Worm (Caenorhabditis elegans): ENCODE measurements around the gene C04F5.2.
A peak's percentile ranks its signal among the peaks of the same experiment; 100 is the strongest.

Gene C04F5.2

ce11 chrV:5132441-5132840 is 35.5 kb upstream of the C04F5.2 start, which contains the start of gene F14F9.4:
TSS of gene F14F9.4 (plus strand) at chrV:5132741.
- TF ChIP-seq elt-2 (tag; optimal IDR thresholded peaks at IDR 0.05) (no peak), nhr-25 (tag; optimal IDR thresholded peaks at IDR 0.05) (no peak), lsy-12 (tag; optimal IDR thresholded peaks at IDR 0.05) (no peak), nhr-67 (tag; optimal IDR thresholded peaks at IDR 0.05) (no peak), sea-2 (GFP tag; optimal IDR thresholded peaks at IDR 0.05) (no peak), nhr-28 (tag; optimal IDR thresholded peaks at IDR 0.05) (no peak), ZK546.5 (tag; optimal IDR thresholded peaks at IDR 0.05) (no peak), nhr-237 (tag; optimal IDR thresholded peaks at IDR 0.05) (no peak)

- no peak for TF ChIP-seq eor-1 (tag; optimal IDR thresholded peaks at IDR 0.05)
- TF ChIP-seq pha-4 (tag; optimal IDR thresholded peaks at IDR 0.05): peak; percentile 58
- peak; percentile 1 for TF ChIP-seq fkh-10 (GFP tag; optimal IDR thresholded peaks at IDR 0.05)
- TF ChIP-seq skn-1 (tag; optimal IDR thresholded peaks at IDR 0.05): peak; percentile 12
- peak; percentile 29 for TF ChIP-seq pqm-1 (tag; optimal IDR thresholded peaks at IDR 0.05)
- TF ChIP-seq hmg-11 (tag; optimal IDR thresholded peaks at IDR 0.05): peak; percentile 26
Measured at ce11 chrV:5131380-5131779, 34.4 kb upstream of the C04F5.2 start.

DNA sequence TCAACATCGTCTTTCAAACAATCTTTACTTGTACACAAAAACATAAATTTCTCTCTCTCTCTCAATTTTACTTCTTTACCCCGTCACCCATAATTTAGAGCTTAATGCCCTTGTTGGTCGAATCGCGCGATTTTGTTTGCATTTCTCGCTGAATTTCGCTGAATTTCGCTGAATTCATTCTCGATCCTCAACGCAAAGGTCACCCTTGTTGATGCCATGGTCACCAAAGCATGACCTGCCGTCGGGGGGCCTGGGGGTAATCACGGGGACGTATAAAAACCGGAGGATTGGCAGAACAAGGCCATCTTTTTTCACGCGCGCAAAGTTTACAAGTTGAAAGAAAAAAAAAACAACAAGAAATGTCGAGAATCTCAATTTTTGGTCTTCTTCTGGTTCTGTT is 33.1 kb upstream of the C04F5.2 start, which contains the start of gene F14F9.8:
F14F9.8 (plus strand) TSS at position 301 of the 400 bp plus-strand sequence.
- TF ChIP-seq nhr-67 (tag; optimal IDR thresholded peaks at IDR 0.05) (no peak), ama-1 (optimal IDR thresholded peaks at IDR 0.05) (no peak), ztf-4 (tag; optimal IDR thresholded peaks at IDR 0.05) (no peak), lin-39 (tag; optimal IDR thresholded peaks at IDR 0.05) (no peak), ZK546.5 (tag; optimal IDR thresholded peaks at IDR 0.05) (no peak)

- no peak for TF ChIP-seq egl-27 (tag; optimal IDR thresholded peaks at IDR 0.05)
- TF ChIP-seq lsy-12 (tag; optimal IDR thresholded peaks at IDR 0.05): no peak
- TF ChIP-seq ceh-28 (tag; optimal IDR thresholded peaks at IDR 0.05): no peak
- no peak for TF ChIP-seq unc-39 (tag; optimal IDR thresholded peaks at IDR 0.05)
- TF ChIP-seq egl-5 (tag; optimal IDR thresholded peaks at IDR 0.05): no peak
- no peak for TF ChIP-seq jun-1 (tag; optimal IDR thresholded peaks at IDR 0.05)
- TF ChIP-seq nhr-25 (tag; optimal IDR thresholded peaks at IDR 0.05): no peak
- TF ChIP-seq fos-1 (tag; optimal IDR thresholded peaks at IDR 0.05): no peak
- TF ChIP-seq nhr-43 (tag; optimal IDR thresholded peaks at IDR 0.05; ENCODE audit: poor library complexity, severe bottlenecking): no peak
- TF ChIP-seq nhr-76 (tag; optimal IDR thresholded peaks at IDR 0.05): no peak
- TF ChIP-seq ceh-82 (tag; optimal IDR thresholded peaks at IDR 0.05): no peak
- TF ChIP-seq elt-2 (tag; optimal IDR thresholded peaks at IDR 0.05): no peak
- no peak for TF ChIP-seq ztf-4 (tag; optimal IDR thresholded peaks at IDR 0.05)
- TF ChIP-seq fkh-2 (tag; optimal IDR thresholded peaks at IDR 0.05): no peak
- no peak for TF ChIP-seq ceh-9 (tag; optimal IDR thresholded peaks at IDR 0.05)
- TF ChIP-seq nhr-11 (tag; optimal IDR thresholded peaks at IDR 0.05): no peak
- no peak for TF ChIP-seq eor-1 (tag; optimal IDR thresholded peaks at IDR 0.05)
Measured at ce11 chrV:5126793-5127192, 29.9 kb upstream of the C04F5.2 start, which contains the start of gene F14F9.5. TSS of gene F14F9.5 (plus strand) at chrV:5127093.

ce11 chrV:5119679-5120078 is 22.7 kb upstream of the C04F5.2 start, which contains the start of gene sid-1:
TSS of gene sid-1 (plus strand) at chrV:5119970.
- no peak for TF ChIP-seq lin-39 (tag; optimal IDR thresholded peaks at IDR 0.05)
- TF ChIP-seq elt-3 (tag; optimal IDR thresholded peaks at IDR 0.05): no peak
- TF ChIP-seq elt-2 (tag; optimal IDR thresholded peaks at IDR 0.05): peak; percentile 76
- TF ChIP-seq nhr-11 (tag; optimal IDR thresholded peaks at IDR 0.05): no peak
- no peak for TF ChIP-seq skn-1 (tag; optimal IDR thresholded peaks at IDR 0.05)
- no peak for TF ChIP-seq elt-1 (tag; optimal IDR thresholded peaks at IDR 0.05)
- no peak for TF ChIP-seq eor-1 (tag; optimal IDR thresholded peaks at IDR 0.05)
- no peak for TF ChIP-seq fos-1 (tag; optimal IDR thresholded peaks at IDR 0.05)
- TF ChIP-seq nhr-28 (tag; optimal IDR thresholded peaks at IDR 0.05): no peak
- no peak for TF ChIP-seq ceh-9 (tag; optimal IDR thresholded peaks at IDR 0.05)
- no peak for TF ChIP-seq hmg-11 (tag; optimal IDR thresholded peaks at IDR 0.05)
- no peak for TF ChIP-seq unc-39 (tag; optimal IDR thresholded peaks at IDR 0.05)
- TF ChIP-seq pha-4 (tag; optimal IDR thresholded peaks at IDR 0.05): peak; percentile 27
- no peak for TF ChIP-seq R02D3.7 (tag; optimal IDR thresholded peaks at IDR 0.05)
- TF ChIP-seq jun-1 (tag; optimal IDR thresholded peaks at IDR 0.05): no peak
- TF ChIP-seq pqm-1 (tag; optimal IDR thresholded peaks at IDR 0.05): peak; percentile 23
- TF ChIP-seq unc-62 (GFP tag; optimal IDR thresholded peaks at IDR 0.05): no peak
